Worm (Caenorhabditis elegans): ENCODE measurements around the gene C16C8.27.
"Not testable (repeated sequence)": the region's sequence is repeated elsewhere in the genome, so short reads cannot be mapped to it uniquely, and the experiment has no call there.

C16C8.27 gene

ce11 chrII:3464580-3464979 is 23.1 kb downstream of the C16C8.27 start, which contains the start of gene C16C8.10:
Gene C16C8.10, minus strand, starts transcription at chrII:3464680.
- not testable (repeated sequence) for TF ChIP-seq nhr-77, nhr-129, skn-1 (tag; optimal IDR thresholded peaks at IDR 0.05)

ce11 chrII:3470549-3470948 is 29.1 kb downstream of the C16C8.27 start, which contains the start of gene Y49F6B.20:
Gene Y49F6B.20, minus strand, starts transcription at chrII:3470649.
- no peak for TF ChIP-seq lin-39 (tag; optimal IDR thresholded peaks at IDR 0.05)
- no peak for TF ChIP-seq elt-3 (tag; optimal IDR thresholded peaks at IDR 0.05)
- TF ChIP-seq nhr-10 (tag; optimal IDR thresholded peaks at IDR 0.05), result no peak
- TF ChIP-seq lin-13 (GFP tag; optimal IDR thresholded peaks at IDR 0.05), result no peak
- TF ChIP-seq nhr-11 (tag; optimal IDR thresholded peaks at IDR 0.05), result no peak
- TF ChIP-seq ceh-16 (tag; optimal IDR thresholded peaks at IDR 0.05), result no peak
- no peak for TF ChIP-seq crh-2 (tag; optimal IDR thresholded peaks at IDR 0.05)
- no peak for TF ChIP-seq nhr-77 (tag; optimal IDR thresholded peaks at IDR 0.05)
- no peak for TF ChIP-seq nhr-21 (tag; optimal IDR thresholded peaks at IDR 0.05)
- no peak for TF ChIP-seq elt-1 (tag; optimal IDR thresholded peaks at IDR 0.05)
- TF ChIP-seq lsy-2 (tag; optimal IDR thresholded peaks at IDR 0.05), result no peak
- TF ChIP-seq zag-1 (tag; optimal IDR thresholded peaks at IDR 0.05), result no peak
- TF ChIP-seq sma-3 (GFP tag; optimal IDR thresholded peaks at IDR 0.05), result no peak
- no peak for TF ChIP-seq ztf-1 (GFP tag; conservative IDR thresholded peaks at IDR 0.05)
- no peak for TF ChIP-seq ZK546.5 (tag; optimal IDR thresholded peaks at IDR 0.05)
- TF ChIP-seq dmd-4 (tag; optimal IDR thresholded peaks at IDR 0.05), result no peak
- TF ChIP-seq mdl-1 (tag; optimal IDR thresholded peaks at IDR 0.05), result no peak
- TF ChIP-seq ztf-11 (tag; optimal IDR thresholded peaks at IDR 0.05), result no peak
- TF ChIP-seq mab-5 (tag; optimal IDR thresholded peaks at IDR 0.05), result no peak

ce11 chrII:3471603-3472002 is 30.1 kb downstream of the C16C8.27 start, which contains the start of gene Y49F6B.13:
Gene Y49F6B.13, minus strand, starts transcription at chrII:3471703.
- TF ChIP-seq ZK546.5 (tag; optimal IDR thresholded peaks at IDR 0.05), result no peak
- no peak for TF ChIP-seq nhr-10 (tag; optimal IDR thresholded peaks at IDR 0.05)
- no peak for TF ChIP-seq snpc-4 (tag; optimal IDR thresholded peaks at IDR 0.05)
- no peak for TF ChIP-seq alr-1 (tag; optimal IDR thresholded peaks at IDR 0.05)
- no peak for TF ChIP-seq zag-1 (tag; optimal IDR thresholded peaks at IDR 0.05)
- TF ChIP-seq ztf-11 (tag; optimal IDR thresholded peaks at IDR 0.05), result no peak
- TF ChIP-seq ztf-4 (tag; optimal IDR thresholded peaks at IDR 0.05), result no peak
- TF ChIP-seq nhr-129 (tag; optimal IDR thresholded peaks at IDR 0.05), result no peak
- no peak for TF ChIP-seq dmd-4 (tag; optimal IDR thresholded peaks at IDR 0.05)
- no peak for TF ChIP-seq R02D3.7 (tag; optimal IDR thresholded peaks at IDR 0.05)
- TF ChIP-seq nhr-21 (tag; optimal IDR thresholded peaks at IDR 0.05), result no peak
- no peak for TF ChIP-seq mab-5 (tag; optimal IDR thresholded peaks at IDR 0.05)
- no peak for TF ChIP-seq skn-1 (tag; optimal IDR thresholded peaks at IDR 0.05)
- TF ChIP-seq aly-2 (tag; optimal IDR thresholded peaks at IDR 0.05), result no peak
- no peak for TF ChIP-seq unc-55 (GFP tag; optimal IDR thresholded peaks at IDR 0.05)
- TF ChIP-seq ceh-16 (tag; optimal IDR thresholded peaks at IDR 0.05), result no peak
- TF ChIP-seq nhr-12 (tag; optimal IDR thresholded peaks at IDR 0.05), result no peak

ce11 chrII:3472316-3472715 is 30.8 kb downstream of the C16C8.27 start, which contains the start of gene Y49F6B.12:
Gene Y49F6B.12, minus strand, starts transcription at chrII:3472416.
- no peak for TF ChIP-seq nhr-77 (tag; optimal IDR thresholded peaks at IDR 0.05)
- no peak for TF ChIP-seq unc-39 (tag; optimal IDR thresholded peaks at IDR 0.05)
- no peak for TF ChIP-seq mab-5 (tag; optimal IDR thresholded peaks at IDR 0.05)
- TF ChIP-seq mbf-1 (tag; optimal IDR thresholded peaks at IDR 0.05), result no peak
- no peak for TF ChIP-seq peb-1 (tag; optimal IDR thresholded peaks at IDR 0.05)
- no peak for TF ChIP-seq dmd-4 (tag; optimal IDR thresholded peaks at IDR 0.05)
- no peak for TF ChIP-seq F13H6.1 (tag; optimal IDR thresholded peaks at IDR 0.05)

- TF ChIP-seq lin-11 (tag; optimal IDR thresholded peaks at IDR 0.05), result no peak
- no peak for TF ChIP-seq crh-2 (tag; optimal IDR thresholded peaks at IDR 0.05)
- no peak for TF ChIP-seq nhr-11 (tag; optimal IDR thresholded peaks at IDR 0.05)
- no peak for TF ChIP-seq snpc-4 (tag; optimal IDR thresholded peaks at IDR 0.05)
- no peak for TF ChIP-seq elt-3 (tag; optimal IDR thresholded peaks at IDR 0.05)
- TF ChIP-seq ama-1 (optimal IDR thresholded peaks at IDR 0.05), result no peak
- no peak for TF ChIP-seq nhr-6 (tag; optimal IDR thresholded peaks at IDR 0.05)
- no peak for TF ChIP-seq peb-1 (tag; optimal IDR thresholded peaks at IDR 0.05)
- TF ChIP-seq dmd-4 (tag; optimal IDR thresholded peaks at IDR 0.05), result no peak
- no peak for TF ChIP-seq lsy-2 (tag; optimal IDR thresholded peaks at IDR 0.05)
- no peak for TF ChIP-seq nhr-10 (tag; optimal IDR thresholded peaks at IDR 0.05)
- no peak for TF ChIP-seq sma-3 (GFP tag; optimal IDR thresholded peaks at IDR 0.05)
These were observed 31.3 kb downstream of the C16C8.27 start, which contains the start of gene Y49F6B.6 for ce11 chrII:3472817-3473216. Gene Y49F6B.6, plus strand, starts transcription at chrII:3473117.
